Fruit fly (Drosophila melanogaster) whole organism, embryonic: ENCODE measurements around the gene CG42554.
A peak's percentile ranks its signal among the peaks of the same experiment; 100 is the strongest.

Source experiments
- Abd-B ChIP-seq: fragments of 200-800 bp; sonication (Bioruptor generic); optimal IDR thresholded peaks from 2 replicates; lab custom pipeline; 2018; ENCODE audit warnings: missing biosample characterization, mild to moderate bottlenecking, missing genetic modification characterization, moderate library complexity
- Atf-2 ChIP-seq: fragments of 200-800 bp; sonication (Bioruptor generic); optimal IDR thresholded peaks from 2 replicates; lab custom pipeline; 2016; ENCODE audit warnings: missing biosample characterization, missing genetic modification characterization
- CG10267 ChIP-seq: fragments of 200-800 bp; sonication (Bioruptor generic); optimal IDR thresholded peaks from 2 replicates; lab custom pipeline; 2018; ENCODE audit warnings: missing biosample characterization, mild to moderate bottlenecking, missing genetic modification characterization, moderate library complexity
- CG10462 ChIP-seq: fragments of 200-800 bp; sonication (Bioruptor generic); optimal IDR thresholded peaks from 2 replicates; lab custom pipeline; 2016; ENCODE audit warnings: missing biosample characterization, missing genetic modification characterization
- CG11085 ChIP-seq: fragments of 200-800 bp; sonication (Bioruptor generic); IDR thresholded peaks from 2 replicates; pipeline ENCODE4 v1.3.6; 2022; ENCODE audit warnings: missing biosample characterization, missing genetic modification characterization
- CG12769 ChIP-seq: fragments of 200-800 bp; sonication (Bioruptor generic); optimal IDR thresholded peaks from 2 replicates; lab custom pipeline; 2019; ENCODE audit warnings: missing biosample characterization, mild to moderate bottlenecking, missing genetic modification characterization, moderate library complexity
- CG13424 ChIP-seq: fragments of 200-800 bp; sonication (Bioruptor generic); optimal IDR thresholded peaks from 2 replicates; lab custom pipeline; 2019; ENCODE audit warnings: missing biosample characterization, mild to moderate bottlenecking, missing genetic modification characterization, moderate library complexity
- CG15696 ChIP-seq: fragments of 200-800 bp; sonication (Bioruptor generic); optimal IDR thresholded peaks from 2 replicates; lab custom pipeline; 2019; ENCODE audit warnings: missing biosample characterization, mild to moderate bottlenecking, missing genetic modification characterization, moderate library complexity
- CG17802 ChIP-seq: fragments of 200-800 bp; sonication (Bioruptor generic); optimal IDR thresholded peaks from 2 replicates; lab custom pipeline; 2018; ENCODE audit warnings: missing biosample characterization, mild to moderate bottlenecking, missing genetic modification characterization, moderate library complexity
- CG17829 ChIP-seq: fragments of 200-800 bp; optimal IDR thresholded peaks from 2 replicates; lab custom pipeline; 2019; ENCODE audit warnings: missing biosample characterization, mild to moderate bottlenecking, missing genetic modification characterization, moderate library complexity
- CG17912 ChIP-seq: fragments of 200-800 bp; sonication (Bioruptor generic); optimal IDR thresholded peaks from 2 replicates; lab custom pipeline; 2018; ENCODE audit warnings: missing biosample characterization, mild to moderate bottlenecking, missing genetic modification characterization
- CG32767 ChIP-seq: fragments of 200-800 bp; sonication (Bioruptor generic); IDR thresholded peaks from 2 replicates; pipeline ENCODE4 v1.3.6; 2022; ENCODE audit warnings: missing biosample characterization, missing genetic modification characterization
- CG34224 ChIP-seq: fragments of 200-800 bp; sonication (Bioruptor generic); IDR thresholded peaks from 3 replicates; pipeline ENCODE4 v1.3.6; 2022; ENCODE audit warnings: missing biosample characterization, missing genetic modification characterization; ENCODE audit not compliant: partially characterized antibody
- CG4328 ChIP-seq: fragments of 200-800 bp; sonication (Bioruptor generic); optimal IDR thresholded peaks from 3 replicates; lab custom pipeline; 2017; ENCODE audit warnings: missing biosample characterization, missing genetic modification reagents, missing genetic modification characterization
- CG4404 ChIP-seq: fragments of 200-800 bp; sonication (Bioruptor generic); IDR thresholded peaks from 2 replicates; pipeline ENCODE4 v1.3.6; 2022; ENCODE audit warnings: missing biosample characterization, missing genetic modification characterization
- CG4854 ChIP-seq: fragments of 200-800 bp; sonication (Bioruptor generic); optimal IDR thresholded peaks from 2 replicates; lab custom pipeline; 2016; ENCODE audit warnings: missing biosample characterization, missing genetic modification characterization, inconsistent platforms
- CG6791 ChIP-seq: fragments of 200-800 bp; sonication (Bioruptor generic); IDR thresholded peaks from 3 replicates; pipeline ENCODE4 v1.3.6; 2022; ENCODE audit warnings: missing biosample characterization, missing genetic modification characterization; ENCODE audit not compliant: partially characterized antibody
- CG7271 ChIP-seq: fragments of 200-800 bp; sonication (Bioruptor generic); optimal IDR thresholded peaks from 2 replicates; lab custom pipeline; 2018; ENCODE audit warnings: missing biosample characterization, mild to moderate bottlenecking, missing genetic modification characterization, moderate library complexity
- CG8089 ChIP-seq: fragments of 200-800 bp; sonication (Bioruptor generic); optimal IDR thresholded peaks from 3 replicates; lab custom pipeline; 2016; ENCODE audit warnings: missing biosample characterization, missing genetic modification characterization
- CG8765 ChIP-seq: fragments of 200-800 bp; sonication (Bioruptor generic); IDR thresholded peaks from 2 replicates; pipeline ENCODE4 v1.3.6; 2022; ENCODE audit warnings: missing biosample characterization, missing genetic modification characterization
- CG9932 ChIP-seq: fragments of 200-800 bp; sonication (Bioruptor generic); IDR thresholded peaks from 2 replicates; pipeline ENCODE4 v1.3.6; 2022; ENCODE audit warnings: missing biosample characterization, missing genetic modification characterization
- Deaf1 ChIP-seq: fragments of 200-800 bp; optimal IDR thresholded peaks from 3 replicates; lab custom pipeline; 2019; ENCODE audit warnings: missing biosample characterization, mild to moderate bottlenecking, missing genetic modification characterization, moderate library complexity
- HLHmδ ChIP-seq: fragments of 200-800 bp; sonication (Bioruptor generic); optimal IDR thresholded peaks from 2 replicates; lab custom pipeline; 2018; ENCODE audit warnings: missing biosample characterization, mild to moderate bottlenecking, missing genetic modification characterization, moderate library complexity
- Hey ChIP-seq: fragments of 200-800 bp; sonication (Bioruptor generic); optimal IDR thresholded peaks from 3 replicates; lab custom pipeline; 2018; ENCODE audit warnings: missing biosample characterization, mild to moderate bottlenecking, missing genetic modification characterization
- Max ChIP-seq: fragments of 200-800 bp; sonication (Bioruptor generic); optimal IDR thresholded peaks from 2 replicates; lab custom pipeline; 2016; ENCODE audit warnings: missing biosample characterization, mild to moderate bottlenecking, missing genetic modification characterization
- NfI ChIP-seq: fragments of 200-800 bp; sonication (Bioruptor generic); optimal IDR thresholded peaks from 3 replicates; lab custom pipeline; 2018; ENCODE audit warnings: missing biosample characterization, mild to moderate bottlenecking, missing genetic modification characterization, moderate library complexity
- Oaz ChIP-seq: fragments of 200-800 bp; sonication (Bioruptor generic); IDR thresholded peaks from 2 replicates; pipeline ENCODE4 v1.3.6; 2022; ENCODE audit warnings: missing biosample characterization, missing genetic modification characterization
- Ravus ChIP-seq: fragments of 200-800 bp; sonication (Bioruptor generic); IDR thresholded peaks from 2 replicates; pipeline ENCODE4 v1.3.6; 2022; ENCODE audit warnings: missing biosample characterization, missing genetic modification characterization
- YL-1 ChIP-seq: fragments of 200-800 bp; sonication (Bioruptor generic); optimal IDR thresholded peaks from 3 replicates; lab custom pipeline; 2017; ENCODE audit warnings: missing biosample characterization, mild to moderate bottlenecking, missing genetic modification characterization
- abd-A ChIP-seq: fragments of 200-800 bp; sonication (Bioruptor generic); optimal IDR thresholded peaks from 3 replicates; lab custom pipeline; 2019; ENCODE audit warnings: missing biosample characterization, mild to moderate bottlenecking, missing genetic modification characterization, moderate library complexity
- ara ChIP-seq: fragments of 200-800 bp; sonication (Bioruptor generic); IDR thresholded peaks from 2 replicates; pipeline ENCODE4 v1.3.6; 2022; ENCODE audit warnings: missing biosample characterization, missing genetic modification characterization
- ase ChIP-seq: fragments of 200-800 bp; sonication (Bioruptor generic); IDR thresholded peaks from 3 replicates; pipeline ENCODE4 v1.3.6; 2022; ENCODE audit warnings: missing biosample characterization, missing genetic modification characterization
- btn ChIP-seq: fragments of 200-800 bp; sonication (Bioruptor generic); optimal IDR thresholded peaks from 2 replicates; lab custom pipeline; 2016; ENCODE audit warnings: missing biosample characterization, missing genetic modification characterization
- chif ChIP-seq, 2 experiments: fragments of 200-800 bp; sonication (Bioruptor generic); optimal IDR thresholded peaks; 3 replicates each; lab custom pipeline; 2016; ENCODE audit warnings: missing biosample characterization in 2 of 2, missing genetic modification characterization in 2 of 2
- chinmo ChIP-seq: fragments of 200-800 bp; sonication (Bioruptor generic); IDR thresholded peaks from 4 replicates; pipeline ENCODE4 v1.3.6; 2022; ENCODE audit warnings: missing biosample characterization, missing genetic modification characterization; ENCODE audit not compliant: partially characterized antibody
- chn ChIP-seq: fragments of 200-800 bp; sonication (Bioruptor generic); optimal IDR thresholded peaks from 2 replicates; lab custom pipeline; 2016; ENCODE audit warnings: missing biosample characterization, missing genetic modification characterization
- ci ChIP-seq: fragments of 200-800 bp; sonication (Bioruptor generic); IDR thresholded peaks from 3 replicates; pipeline ENCODE4 v1.3.6; 2022; ENCODE audit warnings: missing biosample characterization, missing genetic modification characterization
- dpn ChIP-seq, 2 experiments: fragments of 200-800 bp; sonication (Bioruptor generic); optimal IDR thresholded peaks; 3 replicates each; lab custom pipeline; 2016; ENCODE audit warnings: missing biosample characterization in 2 of 2, missing genetic modification characterization in 2 of 2
- gem ChIP-seq: fragments of 200-800 bp; sonication (Bioruptor generic); optimal IDR thresholded peaks from 2 replicates; lab custom pipeline; 2019; ENCODE audit warnings: missing biosample characterization, mild to moderate bottlenecking, missing genetic modification characterization, moderate library complexity
- hb ChIP-seq: fragments of 200-800 bp; sonication (Bioruptor generic); IDR thresholded peaks from 3 replicates; pipeline ENCODE4 v1.3.6; 2022; ENCODE audit warnings: missing biosample characterization, missing genetic modification characterization; ENCODE audit not compliant: partially characterized antibody
- pzg ChIP-seq: fragments of 200-800 bp; sonication (Bioruptor generic); optimal IDR thresholded peaks from 3 replicates; lab custom pipeline; 2018; ENCODE audit warnings: missing biosample characterization, mild to moderate bottlenecking, missing genetic modification characterization, moderate library complexity
- run ChIP-seq: fragments of 200-800 bp; sonication (Bioruptor generic); optimal IDR thresholded peaks from 3 replicates; lab custom pipeline; 2018; ENCODE audit warnings: missing biosample characterization, mild to moderate bottlenecking, missing genetic modification characterization
- schlank ChIP-seq: fragments of 200-800 bp; sonication (Bioruptor generic); optimal IDR thresholded peaks from 2 replicates; lab custom pipeline; 2018; ENCODE audit warnings: missing biosample characterization, mild to moderate bottlenecking, missing genetic modification characterization
- slp2 ChIP-seq: fragments of 200-800 bp; sonication (Bioruptor generic); optimal IDR thresholded peaks from 2 replicates; lab custom pipeline; 2016; ENCODE audit warnings: missing biosample characterization, missing genetic modification characterization
- stc ChIP-seq: fragments of 200-800 bp; sonication (Bioruptor generic); IDR thresholded peaks from 2 replicates; pipeline ENCODE4 v1.3.6; 2022; ENCODE audit warnings: missing biosample characterization, missing genetic modification characterization
- toy ChIP-seq: fragments of 200-800 bp; sonication (Bioruptor generic); IDR thresholded peaks from 2 replicates; pipeline ENCODE4 v1.3.6; 2022; ENCODE audit warnings: missing biosample characterization, missing genetic modification characterization
- tx ChIP-seq: fragments of 200-800 bp; sonication (Bioruptor generic); optimal IDR thresholded peaks from 2 replicates; lab custom pipeline; 2016; ENCODE audit warnings: missing biosample characterization, missing genetic modification characterization
- wdn ChIP-seq: fragments of 200-800 bp; sonication (Bioruptor generic); IDR thresholded peaks from 2 replicates; pipeline ENCODE4 v1.3.6; 2022; ENCODE audit warnings: missing biosample characterization, missing genetic modification characterization

The CG42554 gene

dm6 chr3L:837552-838187, 2.2 kb downstream of the CG42554 start, which contains the start of the genes CG13901 and CG13887 (continued):
- peak; percentile 85 for TF ChIP-seq CG4404 (GFP tag; lab: Robert Waterston, UW)
- peak; percentile 86 for TF ChIP-seq ci (GFP tag; lab: Robert Waterston, UW)
- no peak for TF ChIP-seq HLHmδ (GFP tag; lab: Kevin White, UChicago)
- peak; percentile 54 for TF ChIP-seq CG8765 (GFP tag; lab: Robert Waterston, UW)
- TF ChIP-seq btn (GFP tag; lab: Kevin White, UChicago) = peak; percentile 52
- TF ChIP-seq abd-A (tag; lab: Kevin White, UChicago) = no peak
- TF ChIP-seq CG10267 (tag; lab: Kevin White, UChicago) = peak; percentile 77
- TF ChIP-seq CG9932 (GFP tag; lab: Robert Waterston, UW) = peak; percentile 95
- TF ChIP-seq YL-1 (GFP tag; lab: Kevin White, UChicago) = peak; percentile 97
- peak; percentile 92 for TF ChIP-seq chn
- TF ChIP-seq Deaf1 (tag; lab: Kevin White, UChicago) = no peak
- peak; percentile 85 for TF ChIP-seq CG17912 (GFP tag; lab: Kevin White, UChicago)
- TF ChIP-seq schlank (tag; lab: Kevin White, UChicago) = peak; percentile 81
- TF ChIP-seq CG7271 (tag; lab: Kevin White, UChicago) = peak; percentile 78
- TF ChIP-seq CG17829 (tag; lab: Kevin White, UChicago) = peak; percentile 96
- peak; percentile 95 for TF ChIP-seq Max (GFP tag; lab: Kevin White, UChicago)
- TF ChIP-seq CG4854 (GFP tag; lab: Kevin White, UChicago) = peak; percentile 75
- peak; percentile 93 for TF ChIP-seq slp2 (GFP tag; lab: Kevin White, UChicago)
- no peak for TF ChIP-seq Hey (tag; lab: Kevin White, UChicago)
- TF ChIP-seq Oaz (GFP tag; lab: Robert Waterston, UW) = peak; percentile 78
- peak; percentile 93 for TF ChIP-seq gem (tag; lab: Kevin White, UChicago)
- TF ChIP-seq chinmo (GFP tag; lab: Robert Waterston, UW) = no peak
- peak; percentile 95 for TF ChIP-seq tx
- TF ChIP-seq NfI (GFP tag; lab: Kevin White, UChicago) = peak; percentile 90
- peak; percentile 86 for TF ChIP-seq CG10462
- peak; percentile 84 for TF ChIP-seq pzg (GFP tag; lab: Kevin White, UChicago)
- TF ChIP-seq CG6791 (GFP tag; lab: Robert Waterston, UW) = no peak
- TF ChIP-seq CG12769 (tag; lab: Kevin White, UChicago) = peak; percentile 92
- TF ChIP-seq CG17802 (tag; lab: Kevin White, UChicago) = peak; percentile 69
- TF ChIP-seq CG34224 = 0 out of 3 replicates have a peak, but pooled peaks have one; percentile 18
- peak; percentile 89 for TF ChIP-seq CG15696
- TF ChIP-seq Abd-B (GFP tag; lab: Kevin White, UChicago) = peak; percentile 94
- TF ChIP-seq ase (GFP tag; lab: Robert Waterston, UW) = peak; percentile 82
- TF ChIP-seq CG4328 = peak; percentile 87
- peak; percentile 87 for TF ChIP-seq CG8089
- peak; percentile 79 for TF ChIP-seq wdn (GFP tag; lab: Robert Waterston, UW)
- TF ChIP-seq hb (GFP tag; lab: Robert Waterston, UW) = no peak
- TF ChIP-seq chif (GFP tag; optimal IDR thresholded peaks at IDR 0.05; lab: Kevin White, UChicago) = peak; percentile 86 to 92
- TF ChIP-seq run (tag; lab: Kevin White, UChicago) = peak; percentile 67
- TF ChIP-seq CG13424 (tag; lab: Kevin White, UChicago) = peak; percentile 93
- TF ChIP-seq Ravus (GFP tag; lab: Robert Waterston, UW) = peak; percentile 6; the same call in 1 of the 2 replicates
- peak; percentile 94 for TF ChIP-seq dpn (GFP tag; optimal IDR thresholded peaks at IDR 0.05; lab: Kevin White, UChicago)
- TF ChIP-seq Atf-2 = peak; percentile 90
- TF ChIP-seq toy = 0 out of 2 replicates have a peak, but pooled peaks have one; percentile 52
- TF ChIP-seq CG32767 (GFP tag; lab: Robert Waterston, UW) = peak; percentile 79
- TF ChIP-seq CG11085 (GFP tag; lab: Robert Waterston, UW) = peak; percentile 73
- TF ChIP-seq stc (GFP tag; lab: Robert Waterston, UW) = peak; percentile 82
- TF ChIP-seq ara (GFP tag; lab: Robert Waterston, UW) = peak; percentile 78
